Worm (Caenorhabditis elegans) whole organism, early embryonic: ENCODE measurements around the gene dnj-9.

Experiments
- ama-1 ChIP-seq: fragments of 150-350 bp; optimal IDR thresholded peaks from 2 replicates; lab custom pipeline; 2014
- flt-1 ChIP-seq: fragments of 200-800 bp; sonication (Bioruptor generic); IDR thresholded peaks from 2 replicates; pipeline ENCODE4 v1.3.6; 2022; ENCODE audit warnings: missing genetic modification characterization, missing compliant biosample characterization

DNA sequence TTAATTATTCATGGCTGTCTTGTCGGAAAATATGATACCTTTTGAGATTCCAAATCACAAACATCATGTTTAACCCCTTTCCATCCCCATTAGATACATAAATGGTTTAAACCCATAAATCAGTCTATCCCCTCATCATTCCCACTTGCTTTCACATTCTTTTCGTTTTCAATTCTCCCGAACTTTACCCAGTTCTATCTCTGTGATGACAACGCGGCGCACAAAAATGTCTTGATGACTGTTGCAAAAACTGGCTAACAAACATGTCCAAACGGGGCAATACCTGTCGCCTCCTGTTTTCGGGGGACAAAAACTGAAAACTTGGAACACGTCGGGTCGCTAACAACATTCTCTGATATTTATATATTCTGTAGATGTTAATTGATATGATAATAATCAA, 14.2 kb downstream of the dnj-9 start:
- no peak for TF ChIP-seq ama-1 (lab: Kevin White, UChicago)
- no peak for TF ChIP-seq flt-1 (GFP tag; lab: Robert Waterston, UW)
